Worm (Caenorhabditis elegans) whole organism, mixed stage, embryonic: ENCODE measurements around the gene M05D6.9.

Experiments
- bed-3 ChIP-seq: fragments of 200-800 bp; sonication (Bioruptor generic); optimal IDR thresholded peaks from 3 replicates; lab custom pipeline; 2018; ENCODE audit warnings: mild to moderate bottlenecking, missing genetic modification characterization, moderate library complexity, missing compliant biosample characterization
- blmp-1 ChIP-seq: fragments of 150-350 bp; optimal IDR thresholded peaks from 2 replicates; lab custom pipeline; 2014; ENCODE audit warnings: missing biosample characterization, missing genetic modification characterization
- ceh-39 ChIP-seq: fragments of 150-350 bp; optimal IDR thresholded peaks from 2 replicates; lab custom pipeline; 2014; ENCODE audit warnings: missing biosample characterization, missing genetic modification characterization
- ceh-43 ChIP-seq: fragments of 200-800 bp; sonication (Bioruptor generic); optimal IDR thresholded peaks from 2 replicates; lab custom pipeline; 2018; ENCODE audit warnings: mild to moderate bottlenecking, missing genetic modification characterization, moderate library complexity, missing compliant biosample characterization
- ceh-83 ChIP-seq: fragments of 200-800 bp; sonication (Bioruptor generic); optimal IDR thresholded peaks from 2 replicates; lab custom pipeline; 2018; ENCODE audit warnings: mild to moderate bottlenecking, missing genetic modification characterization, missing compliant biosample characterization
- ces-1 ChIP-seq: fragments of 150-350 bp; optimal IDR thresholded peaks from 2 replicates; lab custom pipeline; 2014; ENCODE audit warnings: missing biosample characterization, missing genetic modification reagents, missing genetic modification characterization
- cnd-1 ChIP-seq: fragments of 200-800 bp; sonication (Bioruptor generic); optimal IDR thresholded peaks from 2 replicates; lab custom pipeline; 2018; ENCODE audit warnings: mild to moderate bottlenecking, missing genetic modification characterization, missing compliant biosample characterization
- elt-1 ChIP-seq: sonication (generic microtip); optimal IDR thresholded peaks from 2 replicates; lab custom pipeline; 2017; ENCODE audit warnings: missing genetic modification characterization, mild to moderate bottlenecking, missing compliant biosample characterization, antibody characterized with exemption, moderate library complexity, borderline replicate concordance; ENCODE audit not compliant: insufficient read depth
- elt-3 ChIP-seq: fragments of 150-350 bp; optimal IDR thresholded peaks from 2 replicates; lab custom pipeline; 2014; ENCODE audit warnings: missing biosample characterization, missing genetic modification characterization
- flh-1 ChIP-seq: fragments of 200-800 bp; sonication (Bioruptor generic); optimal IDR thresholded peaks from 2 replicates; lab custom pipeline; 2018; ENCODE audit warnings: mild to moderate bottlenecking, missing genetic modification characterization, moderate library complexity, missing compliant biosample characterization
- hlh-1 ChIP-seq: fragments of 150-350 bp; optimal IDR thresholded peaks from 2 replicates; lab custom pipeline; 2014; ENCODE audit warnings: missing biosample characterization, missing genetic modification reagents, missing genetic modification characterization
- lin-13 ChIP-seq: fragments of 150-350 bp; optimal IDR thresholded peaks from 2 replicates; lab custom pipeline; 2014; ENCODE audit warnings: missing biosample characterization, missing genetic modification characterization
- lin-32 ChIP-seq: fragments of 200-800 bp; sonication (Bioruptor generic); optimal IDR thresholded peaks from 2 replicates; lab custom pipeline; 2018; ENCODE audit warnings: mild to moderate bottlenecking, missing genetic modification characterization, missing compliant biosample characterization
- lsy-2 ChIP-seq: fragments of 150-350 bp; optimal IDR thresholded peaks from 2 replicates; lab custom pipeline; 2014; ENCODE audit warnings: missing biosample characterization, missing genetic modification characterization
- mab-5 ChIP-seq: fragments of 150-350 bp; optimal IDR thresholded peaks from 2 replicates; lab custom pipeline; 2014; ENCODE audit warnings: missing biosample characterization, missing genetic modification characterization
- mep-1 ChIP-seq: fragments of 150-350 bp; optimal IDR thresholded peaks from 2 replicates; lab custom pipeline; 2017; ENCODE audit warnings: missing biosample characterization, missing genetic modification reagents, missing genetic modification characterization, inconsistent platforms
- mls-2 ChIP-seq: sonication (generic microtip); optimal IDR thresholded peaks from 2 replicates; lab custom pipeline; 2016; ENCODE audit warnings: mild to moderate bottlenecking, missing genetic modification characterization, moderate library complexity, missing compliant biosample characterization
- nhr-12 ChIP-seq: fragments of 150-350 bp; optimal IDR thresholded peaks from 2 replicates; lab custom pipeline; 2014; ENCODE audit warnings: missing biosample characterization, missing genetic modification characterization
- nhr-2 ChIP-seq: fragments of 150-350 bp; optimal IDR thresholded peaks from 2 replicates; lab custom pipeline; 2014; ENCODE audit warnings: missing biosample characterization, missing genetic modification characterization
- nhr-237 ChIP-seq: fragments of 150-350 bp; optimal IDR thresholded peaks from 2 replicates; lab custom pipeline; 2014; ENCODE audit warnings: missing biosample characterization, missing genetic modification characterization
- nhr-76 ChIP-seq: sonication (generic microtip); optimal IDR thresholded peaks from 2 replicates; lab custom pipeline; 2017; ENCODE audit warnings: missing biosample characterization, missing genetic modification characterization
- pha-4 ChIP-seq: fragments of 150-350 bp; optimal IDR thresholded peaks from 2 replicates; lab custom pipeline; 2018; ENCODE audit warnings: missing biosample characterization, missing genetic modification reagents, missing genetic modification characterization
- sem-2 ChIP-seq: fragments of 200-800 bp; sonication (Bioruptor generic); optimal IDR thresholded peaks from 2 replicates; lab custom pipeline; 2018; ENCODE audit warnings: mild to moderate bottlenecking, missing genetic modification characterization, missing compliant biosample characterization
- snpc-4 ChIP-seq: fragments of 150-350 bp; optimal IDR thresholded peaks from 2 replicates; lab custom pipeline; 2014; ENCODE audit warnings: missing biosample characterization, missing genetic modification characterization
- sptf-1 ChIP-seq: sonication (generic microtip); optimal IDR thresholded peaks from 2 replicates; lab custom pipeline; 2017; ENCODE audit warnings: mild to moderate bottlenecking, missing genetic modification characterization, moderate library complexity, missing compliant biosample characterization
- tbx-8 ChIP-seq: fragments of 200-800 bp; sonication (Bioruptor generic); optimal IDR thresholded peaks from 2 replicates; lab custom pipeline; 2018; ENCODE audit warnings: mild to moderate bottlenecking, missing genetic modification characterization, moderate library complexity, missing compliant biosample characterization
- unc-120 ChIP-seq: sonication (generic microtip); optimal IDR thresholded peaks from 2 replicates; lab custom pipeline; 2017; ENCODE audit warnings: missing genetic modification characterization, missing compliant biosample characterization; ENCODE audit not compliant: poor library complexity, severe bottlenecking
- unc-62 ChIP-seq: fragments of 150-350 bp; optimal IDR thresholded peaks from 2 replicates; lab custom pipeline; 2014; ENCODE audit warnings: missing biosample characterization, missing genetic modification reagents, missing genetic modification characterization
- zip-8 ChIP-seq: fragments of 150-350 bp; optimal IDR thresholded peaks from 2 replicates; lab custom pipeline; 2014; ENCODE audit warnings: missing biosample characterization, missing genetic modification characterization
- ztf-11 ChIP-seq: fragments of 150-350 bp; optimal IDR thresholded peaks from 2 replicates; lab custom pipeline; 2014; ENCODE audit warnings: missing biosample characterization, missing genetic modification characterization

M05D6.9 gene

DNA sequence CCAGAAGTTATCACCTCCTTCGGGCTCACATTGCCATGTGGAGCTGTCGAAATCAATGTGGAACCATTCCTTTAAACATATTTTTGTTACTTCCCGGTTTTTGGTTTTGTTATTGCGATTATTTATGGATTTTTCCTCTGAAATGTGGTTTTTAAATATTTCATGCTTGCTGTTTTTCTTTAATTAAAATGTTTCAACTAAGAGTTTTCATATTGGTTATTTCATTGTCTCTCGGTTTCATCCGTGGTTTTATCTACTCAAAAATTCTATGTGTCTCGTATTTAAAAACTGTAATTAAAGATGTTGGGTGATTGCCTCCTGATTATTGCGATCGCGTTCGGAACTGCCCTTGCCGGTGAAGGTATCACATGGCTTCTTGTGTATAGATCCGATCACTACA lies 27.2 kb upstream of the M05D6.9 start, which contains the start of gene F22B5.10:
TSS of gene F22B5.10 (plus strand) at position 301 of the 400 bp plus-strand sequence.
- TF ChIP-seq ceh-39 (tag; lab: Kevin White, UChicago) (no peak), ceh-83 (peak; percentile 32)

DNA sequence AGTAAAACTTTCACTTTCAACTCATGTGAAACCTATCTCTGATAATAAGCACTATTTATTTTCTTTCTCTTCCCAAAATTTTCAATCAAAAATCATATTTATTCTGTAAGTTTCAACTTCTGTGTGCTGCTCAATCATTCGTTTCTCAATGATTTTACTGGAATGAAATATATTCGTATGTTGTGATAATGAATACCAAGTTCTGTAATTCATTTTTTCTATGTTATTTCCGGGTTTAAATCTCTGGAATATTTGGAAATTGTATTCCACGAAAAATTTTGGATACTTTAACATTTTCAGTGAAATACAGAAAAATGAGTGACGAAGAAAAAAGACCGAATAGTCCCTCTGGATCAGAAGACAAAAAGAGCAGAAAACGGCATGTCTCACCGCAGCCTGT lies 26.3 kb upstream of the M05D6.9 start, which contains the start of gene M05D6.2:
TSS of gene M05D6.2 (plus strand) at position 301 of the 400 bp plus-strand sequence.
- no peak for TF ChIP-seq blmp-1 (tag; lab: Kevin White, UChicago)
- no peak for TF ChIP-seq ceh-43
- no peak for TF ChIP-seq lin-32 (GFP tag; lab: Kevin White, UChicago)
- TF ChIP-seq ces-1 (GFP tag; lab: Kevin White, UChicago) = no peak
- TF ChIP-seq nhr-76 (tag; lab: Kevin White, UChicago) = no peak
- TF ChIP-seq nhr-237 (tag; lab: Kevin White, UChicago) = no peak
- no peak for TF ChIP-seq cnd-1 (tag; lab: Kevin White, UChicago)
- TF ChIP-seq lsy-2 (tag; lab: Kevin White, UChicago) = no peak
- no peak for TF ChIP-seq mab-5 (tag; lab: Kevin White, UChicago)

DNA sequence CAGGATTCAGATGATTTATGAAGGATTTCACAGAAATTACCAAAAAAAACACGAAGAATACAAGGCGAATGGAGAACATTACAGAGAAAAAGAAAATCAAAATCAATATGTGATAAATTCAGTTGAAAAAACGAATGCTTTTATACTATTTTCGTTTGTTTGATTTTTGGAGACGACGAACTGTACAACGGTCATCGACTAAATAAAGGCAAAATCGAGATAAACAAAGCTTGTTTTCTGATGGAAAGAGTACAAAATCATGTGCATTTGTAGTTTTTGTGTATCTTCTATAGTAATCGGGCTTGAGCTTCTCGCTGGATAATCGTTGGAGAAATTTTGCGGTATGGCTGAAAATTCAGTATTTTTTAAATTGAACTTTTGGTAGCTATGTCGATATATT lies 22.9 kb upstream of the M05D6.9 start, which contains the start of gene M05D6.8:
TSS of gene M05D6.8 (minus strand) at position 101 of the 400 bp plus-strand sequence.
- TF ChIP-seq unc-62 (GFP tag; lab: Kevin White, UChicago) = no peak
- TF ChIP-seq elt-3 (tag; lab: Kevin White, UChicago) = no peak
- no peak for TF ChIP-seq nhr-2
- TF ChIP-seq unc-120 (tag; lab: Kevin White, UChicago) = no peak

DNA sequence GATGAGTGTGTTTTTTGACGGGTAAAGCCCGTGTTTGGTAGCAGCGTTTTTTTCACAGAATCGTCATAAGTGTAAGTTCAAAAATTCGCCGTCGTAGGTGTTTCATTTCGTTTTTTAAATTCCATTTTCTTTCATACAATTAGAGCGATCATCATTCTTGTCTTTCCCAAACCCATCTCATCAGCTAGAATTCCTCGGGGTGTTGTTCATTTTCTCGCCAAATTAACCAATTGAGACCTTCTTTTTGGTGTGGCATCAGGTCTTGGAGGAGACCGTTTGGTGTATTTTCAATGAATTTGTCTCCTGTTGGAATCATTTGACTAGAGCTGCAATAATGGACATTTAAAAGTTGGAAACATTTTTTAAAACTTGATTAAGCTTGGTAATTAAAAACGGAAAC lies 21.2 kb upstream of the M05D6.9 start:
- TF ChIP-seq elt-1 (tag; lab: Kevin White, UChicago) (no peak), hlh-1 (tag; lab: Kevin White, UChicago) (no peak), nhr-2 (no peak), ces-1 (GFP tag; lab: Kevin White, UChicago) (no peak), nhr-76 (tag; lab: Kevin White, UChicago) (no peak), nhr-237 (tag; lab: Kevin White, UChicago) (no peak), zip-8 (tag; lab: Kevin White, UChicago) (no peak), ceh-39 (tag; lab: Kevin White, UChicago) (no peak), ceh-43 (no peak), elt-3 (tag; lab: Kevin White, UChicago) (no peak), nhr-12 (no peak), mep-1 (tag; lab: Kevin White, UChicago) (no peak)

DNA sequence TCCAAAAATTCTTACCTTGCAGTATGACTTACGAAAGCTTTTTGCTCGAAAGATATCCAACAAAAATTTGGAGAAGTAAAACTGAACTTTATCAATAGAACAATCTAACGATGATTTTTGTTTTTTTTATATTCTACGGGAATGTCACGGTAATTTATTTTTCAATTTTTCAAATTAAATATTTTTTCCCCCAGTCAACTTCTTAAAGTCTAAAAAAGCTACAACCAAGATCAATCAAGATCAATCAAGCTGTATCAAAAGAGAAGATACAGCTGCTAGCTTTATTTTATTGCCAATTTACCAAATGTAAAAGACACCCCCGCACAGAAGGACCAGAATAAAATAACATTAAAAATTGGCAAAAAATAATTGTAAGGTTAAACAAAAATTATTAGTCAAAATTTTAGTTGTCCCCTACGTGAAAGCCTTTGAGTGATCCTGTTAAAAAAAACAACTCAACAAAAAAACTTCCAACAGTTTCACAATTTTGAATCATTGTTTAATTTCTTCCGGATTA lies 18.7 kb upstream of the M05D6.9 start, which contains the start of the genes M05D6.1 and M05D6.3:
TSS of gene M05D6.1 (minus strand) at position 101 of the 517 bp plus-strand sequence.
TSS of gene M05D6.3 (plus strand) at position 467 of the 517 bp plus-strand sequence.
- no peak for TF ChIP-seq mls-2 (tag; lab: Kevin White, UChicago)
- no peak for TF ChIP-seq nhr-12

DNA sequence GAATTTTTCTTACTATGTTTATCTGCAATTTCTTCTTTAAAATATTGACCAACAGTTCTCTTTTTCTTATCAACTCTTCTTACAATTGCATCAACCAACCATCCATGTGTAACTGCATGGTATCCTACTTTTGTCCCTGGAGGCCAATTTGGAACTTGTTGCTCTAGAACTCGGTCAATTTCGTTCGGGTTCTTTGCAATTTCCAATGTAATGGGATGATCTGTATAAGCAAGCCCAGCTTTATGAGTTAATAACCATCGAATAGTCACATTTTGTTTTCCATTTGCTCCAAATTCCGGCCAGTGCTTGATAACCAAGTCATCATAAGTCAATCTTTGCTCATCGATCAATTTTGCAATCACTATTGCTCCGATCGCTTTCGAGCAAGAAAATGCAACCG lies 14.7 kb upstream of the M05D6.9 start:
- TF ChIP-seq ces-1 (GFP tag; lab: Kevin White, UChicago) (no peak), tbx-8 (no peak), blmp-1 (tag; lab: Kevin White, UChicago) (no peak), sptf-1 (tag; lab: Kevin White, UChicago) (no peak), pha-4 (no peak), snpc-4 (tag; lab: Kevin White, UChicago) (no peak), elt-3 (tag; lab: Kevin White, UChicago) (no peak), ceh-39 (tag; lab: Kevin White, UChicago) (no peak), nhr-2 (no peak), ztf-11 (tag; lab: Kevin White, UChicago) (no peak), sem-2 (GFP tag; lab: Kevin White, UChicago) (no peak), mls-2 (tag; lab: Kevin White, UChicago) (no peak), bed-3 (GFP tag; lab: Kevin White, UChicago) (no peak), flh-1 (GFP tag; lab: Kevin White, UChicago) (no peak), lin-13 (tag; lab: Kevin White, UChicago) (no peak)
- TF ChIP-seq, all 35 proteins: peak for 0
